Worm (Caenorhabditis elegans) whole organism, early embryonic: ENCODE measurements around the gene grsp-4.

ENCODE experiments used
- F13C5.2 ChIP-seq: sonication (generic microtip); optimal IDR thresholded peaks from 2 replicates; lab custom pipeline; 2017; ENCODE audit warnings: mild to moderate bottlenecking, missing genetic modification characterization, inconsistent platforms, missing compliant biosample characterization
- ama-1 ChIP-seq: fragments of 150-350 bp; optimal IDR thresholded peaks from 2 replicates; lab custom pipeline; 2014
- ets-7 ChIP-seq: sonication (generic microtip); optimal IDR thresholded peaks from 2 replicates; lab custom pipeline; 2016; ENCODE audit warnings: missing genotype, missing genetic modification characterization, missing compliant biosample characterization
- flt-1 ChIP-seq: fragments of 200-800 bp; sonication (Bioruptor generic); IDR thresholded peaks from 2 replicates; pipeline ENCODE4 v1.3.6; 2022; ENCODE audit warnings: missing genetic modification characterization, missing compliant biosample characterization
- hmg-4 ChIP-seq: fragments of 200-800 bp; sonication (Bioruptor generic); optimal IDR thresholded peaks from 2 replicates; lab custom pipeline; 2018; ENCODE audit warnings: mild to moderate bottlenecking, missing genetic modification characterization, missing compliant biosample characterization
- hnd-1 ChIP-seq: sonication (generic microtip); optimal IDR thresholded peaks from 2 replicates; lab custom pipeline; 2016; ENCODE audit warnings: missing genetic modification characterization, missing compliant biosample characterization
- sea-1 ChIP-seq: fragments of 200-800 bp; sonication (Bioruptor generic); conservative IDR thresholded peaks from 2 replicates; pipeline ENCODE4 v1.3.6; 2022; ENCODE audit warnings: missing genetic modification characterization, missing compliant biosample characterization
- tbx-11 ChIP-seq: fragments of 200-800 bp; sonication (Bioruptor generic); IDR thresholded peaks from 2 replicates; pipeline ENCODE4 v1.3.6; 2022; ENCODE audit warnings: missing genetic modification characterization, missing compliant biosample characterization
- tbx-37 ChIP-seq: fragments of 200-800 bp; sonication (Bioruptor generic); conservative IDR thresholded peaks from 2 replicates; pipeline ENCODE4 v1.3.6; 2022; ENCODE audit warnings: missing genetic modification reagents, missing genetic modification characterization, missing compliant biosample characterization

DNA sequence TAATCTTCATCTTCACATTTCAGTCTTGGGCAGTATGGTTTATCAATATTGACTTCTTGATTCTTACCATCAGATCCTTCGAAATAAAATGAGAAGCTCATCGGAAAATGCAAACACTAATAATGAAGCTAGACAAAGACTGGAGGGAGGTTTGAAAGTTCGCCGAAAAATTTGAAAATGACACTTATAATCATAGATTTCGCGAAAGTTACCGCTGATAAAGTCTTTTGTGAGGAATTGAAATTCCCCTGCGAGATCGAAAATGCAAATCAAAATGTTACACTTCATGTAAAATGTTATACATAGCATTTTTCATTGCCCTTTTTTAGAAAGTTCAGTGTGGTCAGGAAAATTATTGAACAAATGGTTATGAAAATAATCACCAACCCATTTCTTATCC lies 26.5 kb upstream of the grsp-4 start, which contains the start of gene C50E3.7:
- no peak for TF ChIP-seq tbx-11
- no peak for TF ChIP-seq sea-1 (GFP tag; lab: Robert Waterston, UW)
- no peak for TF ChIP-seq F13C5.2 (tag; lab: Kevin White, UChicago)
- no peak for TF ChIP-seq ama-1
- no peak for TF ChIP-seq hmg-4 (GFP tag; lab: Kevin White, UChicago)
- TF ChIP-seq hnd-1 (tag; lab: Kevin White, UChicago): no peak
- no peak for TF ChIP-seq tbx-37
- no peak for TF ChIP-seq ets-7
- TF ChIP-seq flt-1 (GFP tag; lab: Robert Waterston, UW): no peak
